Fruit fly (Drosophila melanogaster): ENCODE results near the gene Prosbeta6.

Prosbeta6 gene

dm6 chr3L:16610201-16610600 lies at the start of gene Prosbeta6:
Gene Prosbeta6, minus strand, starts transcription at chr3L:16610418.
- no peak for TF ChIP-seq Gug (GFP tag; IDR thresholded peaks at IDR 0.05)
- no peak for TF ChIP-seq CG6163 (GFP tag; IDR thresholded peaks at IDR 0.05)
- TF ChIP-seq Ets21C (GFP tag; optimal IDR thresholded peaks at IDR 0.05): no peak
- TF ChIP-seq CG3032 (tag; optimal IDR thresholded peaks at IDR 0.05): no peak
- TF ChIP-seq pdm3 (GFP tag; optimal IDR thresholded peaks at IDR 0.05): no peak
- no peak for TF ChIP-seq salr (GFP tag; optimal IDR thresholded peaks at IDR 0.05)
- TF ChIP-seq Met (GFP tag; optimal IDR thresholded peaks at IDR 0.05): no peak
- no peak for TF ChIP-seq achi (GFP tag; optimal IDR thresholded peaks at IDR 0.05)
- no peak for TF ChIP-seq Smox (GFP tag; optimal IDR thresholded peaks at IDR 0.05)
- no peak for TF ChIP-seq CG15336 (GFP tag; IDR thresholded peaks at IDR 0.05)
- TF ChIP-seq acj6 (GFP tag; optimal IDR thresholded peaks at IDR 0.05): no peak
- no peak for TF ChIP-seq OdsH (GFP tag; optimal IDR thresholded peaks at IDR 0.05)

- TF ChIP-seq CG11762 (GFP tag; optimal IDR thresholded peaks at IDR 0.05; ENCODE audit: insufficient read depth) (no peak), topi (GFP tag; optimal IDR thresholded peaks at IDR 0.05) (no peak), esn (GFP tag; optimal IDR thresholded peaks at IDR 0.05) (no peak), Eip93F (GFP tag; optimal IDR thresholded peaks at IDR 0.05) (no peak), CG31627 (GFP tag; optimal IDR thresholded peaks at IDR 0.05) (no peak), spab (GFP tag; optimal IDR thresholded peaks at IDR 0.05) (no peak), CG4318 (GFP tag; optimal IDR thresholded peaks at IDR 0.05) (no peak)
Observed at dm6 chr3L:16659099-16659498, 48.9 kb upstream of the Prosbeta6 start.

- TF ChIP-seq esn (GFP tag; optimal IDR thresholded peaks at IDR 0.05) (peak; percentile 39), svp (GFP tag) (peak; percentile 75), CG8632 (GFP tag; optimal IDR thresholded peaks at IDR 0.05) (no peak), Gug (GFP tag; IDR thresholded peaks at IDR 0.05) (no peak), cyc (GFP tag; optimal IDR thresholded peaks at IDR 0.05) (peak; percentile 6), topi (GFP tag; optimal IDR thresholded peaks at IDR 0.05) (peak; percentile 41), salr (GFP tag; optimal IDR thresholded peaks at IDR 0.05) (peak in 1 of 2 experiments; percentile 36), CG15336 (GFP tag; IDR thresholded peaks at IDR 0.05) (peak; percentile 62), Ets21C (GFP tag; optimal IDR thresholded peaks at IDR 0.05) (no peak), Met (GFP tag; optimal IDR thresholded peaks at IDR 0.05) (peak; percentile 57), CG9139 (GFP tag; optimal IDR thresholded peaks at IDR 0.05) (no peak), net (GFP tag; optimal IDR thresholded peaks at IDR 0.05) (peak; percentile 41), Blimp-1 (GFP tag; optimal IDR thresholded peaks at IDR 0.05) (no peak), lz (GFP tag; optimal IDR thresholded peaks at IDR 0.05) (peak; percentile 29), CG1621 (tag; optimal IDR thresholded peaks at IDR 0.05) (no peak), CG8319 (GFP tag; optimal IDR thresholded peaks at IDR 0.05) (no peak), CG34406 (GFP tag; optimal IDR thresholded peaks at IDR 0.05) (no peak), CG10669 (GFP tag; optimal IDR thresholded peaks at IDR 0.05) (peak; percentile 27), CG31627 (GFP tag; optimal IDR thresholded peaks at IDR 0.05) (peak; percentile 12), Eip75B (GFP tag; optimal IDR thresholded peaks at IDR 0.05) (peak; percentile 23), fd85E (GFP tag; optimal IDR thresholded peaks at IDR 0.05) (no peak), pdm3 (GFP tag; optimal IDR thresholded peaks at IDR 0.05) (peak; percentile 41), dac (GFP tag; optimal IDR thresholded peaks at IDR 0.05) (peak; percentile 19), CG4318 (GFP tag; optimal IDR thresholded peaks at IDR 0.05) (no peak), Lpt (GFP tag; optimal IDR thresholded peaks at IDR 0.05) (peak; percentile 27), Hr39 (GFP tag; optimal IDR thresholded peaks at IDR 0.05) (peak; percentile 17), CG7368 (GFP tag; optimal IDR thresholded peaks at IDR 0.05) (no peak), vri (GFP tag; optimal IDR thresholded peaks at IDR 0.05) (peak; percentile 49), Sox15 (GFP tag; optimal IDR thresholded peaks at IDR 0.05) (no peak), Sox102F (GFP tag; optimal IDR thresholded peaks at IDR 0.05) (peak; percentile 11), CG11902 (GFP tag; optimal IDR thresholded peaks at IDR 0.05) (no peak), Eip93F (GFP tag; optimal IDR thresholded peaks at IDR 0.05) (no peak), CG32006 (GFP tag; optimal IDR thresholded peaks at IDR 0.05) (peak; percentile 74), Smox (GFP tag; optimal IDR thresholded peaks at IDR 0.05) (peak; percentile 26), CG6854 (GFP tag; optimal IDR thresholded peaks at IDR 0.05) (no peak), Ets96B (tag; optimal IDR thresholded peaks at IDR 0.05) (peak; percentile 21), Sox14 (GFP tag; optimal IDR thresholded peaks at IDR 0.05) (peak; percentile 24), CG6808 (GFP tag; optimal IDR thresholded peaks at IDR 0.05) (no peak), OdsH (GFP tag; optimal IDR thresholded peaks at IDR 0.05) (peak; percentile 39), CG16779 (tag; optimal IDR thresholded peaks at IDR 0.05) (peak; percentile 12), CG8119 (GFP tag; IDR thresholded peaks at IDR 0.05) (peak; percentile 61)
Observed at dm6 chr3L:16657014-16657413, 46.8 kb upstream of the Prosbeta6 start.

Measured in whole organism, prepupa.